Fruit fly (Drosophila melanogaster) whole organism, wandering third instar larva: ENCODE data around the gene COX4.

Experiments
- CrebA ChIP-seq: fragments of 200-800 bp; sonication (Bioruptor generic); optimal IDR thresholded peaks from 2 replicates; lab custom pipeline; 2016; ENCODE audit warnings: missing biosample characterization, mild to moderate bottlenecking, missing genetic modification characterization, borderline replicate concordance
- Dfd ChIP-seq: fragments of >200 bp; optimal IDR thresholded peaks from 2 replicates; lab custom pipeline; 2017; ENCODE audit warnings: missing biosample characterization, missing genetic modification characterization
- Myc ChIP-seq: fragments of >200 bp; optimal IDR thresholded peaks from 2 replicates; lab custom pipeline; 2017
- dl ChIP-seq, 2 experiments: fragments of 175-275, 200-275 bp in 1 of 2; fragments of 200-275 bp in 1 of 2; sonication (Bioruptor generic); optimal IDR thresholded peaks; lab custom pipeline; 2018; ENCODE audit warnings: mild to moderate bottlenecking in 2 of 2, missing biosample characterization in 2 of 2, missing genetic modification characterization in 2 of 2, moderate library complexity in 2 of 2; ENCODE audit not compliant: partially characterized antibody in 2 of 2, insufficient read depth in 1 of 2
- lola ChIP-seq: fragments of >200 bp; optimal IDR thresholded peaks from 2 replicates; lab custom pipeline; 2017; ENCODE audit warnings: missing biosample characterization, missing genetic modification characterization
- pan ChIP-seq: fragments of >200 bp; optimal IDR thresholded peaks from 2 replicates; lab custom pipeline; 2017
- usp ChIP-seq: fragments of >200 bp; optimal IDR thresholded peaks from 2 replicates; lab custom pipeline; 2017; ENCODE audit warnings: missing biosample characterization, missing genetic modification characterization
- woc ChIP-seq: sonication (Bioruptor generic); optimal IDR thresholded peaks from 2 replicates; lab custom pipeline; 2016; ENCODE audit warnings: missing biosample characterization, mild to moderate bottlenecking, missing genetic modification characterization

- TF ChIP-seq dl (GFP tag; optimal IDR thresholded peaks at IDR 0.05; lab: Kevin White, UChicago; ENCODE audit: insufficient read depth in 1 of 2, partially characterized antibody in 2 of 2) (no peak), usp (no peak), Dfd (GFP tag; lab: Kevin White, UChicago) (no peak), pan (lab: Kevin White, UChicago) (no peak), Myc (lab: Kevin White, UChicago) (no peak), CrebA (GFP tag; lab: Kevin White, UChicago) (no peak), woc (GFP tag; lab: Kevin White, UChicago) (no peak), lola (GFP tag; lab: Kevin White, UChicago) (no peak)
Observed at dm6 chr2L:19960930-19961329, 2.4 kb downstream of the COX4 start, which contains the start of gene CG34051.
